Worm (Caenorhabditis elegans): Measurements from ENCODE around the gene Y57G11C.28.
"Not testable (repeated sequence)": the region's sequence is repeated elsewhere in the genome, so short reads cannot be mapped to it uniquely, and the experiment has no call there.

The Y57G11C.28 gene

ce11 chrIV:14929421-14929820, at the start of gene Y57G11C.28:
Y57G11C.28 (plus strand) TSS chrIV:14929721.
- no peak for TF ChIP-seq W03F9.2 (tag; optimal IDR thresholded peaks at IDR 0.05)
- no peak for TF ChIP-seq dao-5 (tag; optimal IDR thresholded peaks at IDR 0.05)
- no peak for TF ChIP-seq him-1 (tag; optimal IDR thresholded peaks at IDR 0.05)

DNA sequence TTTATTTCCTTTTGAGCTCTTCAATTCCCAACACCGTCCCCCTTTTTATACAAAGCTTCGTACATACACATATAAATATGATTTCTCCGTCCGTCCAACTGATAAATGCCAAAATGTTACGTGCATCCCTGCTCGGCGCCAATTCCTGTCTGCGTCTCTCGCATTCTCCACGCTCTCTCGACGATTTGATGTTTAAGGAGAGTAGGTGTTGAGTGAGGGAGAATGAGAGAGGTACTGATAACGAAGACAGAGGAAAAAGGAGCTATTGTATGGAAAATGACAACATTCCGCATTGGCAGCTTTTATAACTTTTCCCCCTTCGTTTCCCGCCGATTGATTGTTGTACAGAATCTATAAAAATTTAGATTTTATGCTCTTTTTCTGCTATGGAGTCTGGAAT, 45.7 kb upstream of the Y57G11C.28 start:
- no peak for TF ChIP-seq dao-5 (tag; optimal IDR thresholded peaks at IDR 0.05)
- TF ChIP-seq W03F9.2 (tag; optimal IDR thresholded peaks at IDR 0.05) = no peak
- no peak for TF ChIP-seq him-1 (tag; optimal IDR thresholded peaks at IDR 0.05)

ce11 chrIV:14885584-14885983, 43.9 kb upstream of the Y57G11C.28 start:
- TF ChIP-seq him-1 (tag; optimal IDR thresholded peaks at IDR 0.05) (no peak), dao-5 (tag; optimal IDR thresholded peaks at IDR 0.05) (no peak), W03F9.2 (tag; optimal IDR thresholded peaks at IDR 0.05) (no peak)

- TF ChIP-seq W03F9.2 (tag; optimal IDR thresholded peaks at IDR 0.05) (no peak), dao-5 (tag; optimal IDR thresholded peaks at IDR 0.05) (no peak), him-1 (tag; optimal IDR thresholded peaks at IDR 0.05) (no peak)
These were observed 40.4 kb upstream of the Y57G11C.28 start for ce11 chrIV:14888889-14889664.

ce11 chrIV:14890914-14891313, 38.6 kb upstream of the Y57G11C.28 start:
- no peak for TF ChIP-seq W03F9.2 (tag; optimal IDR thresholded peaks at IDR 0.05)
- no peak for TF ChIP-seq him-1 (tag; optimal IDR thresholded peaks at IDR 0.05)
- TF ChIP-seq dao-5 (tag; optimal IDR thresholded peaks at IDR 0.05) = no peak

DNA sequence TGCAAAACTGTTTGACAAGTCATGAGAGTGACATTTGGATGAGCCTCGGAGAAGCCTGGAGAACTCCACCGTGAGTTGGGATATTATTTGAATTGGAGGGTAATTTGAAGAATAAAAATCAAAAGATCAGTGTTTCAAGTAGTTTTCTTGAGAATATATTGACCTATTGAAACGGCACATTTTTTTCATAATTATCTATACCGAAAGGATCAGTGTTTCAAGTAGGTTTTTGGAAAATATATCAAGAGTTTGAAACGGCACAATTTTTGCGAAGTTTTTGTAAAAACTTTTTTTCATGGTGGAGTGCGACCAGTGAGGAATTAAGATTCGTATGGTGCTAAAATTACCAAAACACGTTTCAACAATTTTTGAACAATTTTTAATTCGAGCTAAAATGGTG, 37.5 kb upstream of the Y57G11C.28 start:
- TF ChIP-seq dao-5 (tag; optimal IDR thresholded peaks at IDR 0.05) = no peak
- no peak for TF ChIP-seq W03F9.2 (tag; optimal IDR thresholded peaks at IDR 0.05)
- TF ChIP-seq him-1 (tag; optimal IDR thresholded peaks at IDR 0.05) = no peak

ce11 chrIV:14894339-14894738, 35.2 kb upstream of the Y57G11C.28 start:
- no peak for TF ChIP-seq him-1 (tag; optimal IDR thresholded peaks at IDR 0.05)

- no peak for TF ChIP-seq dao-5 (tag; optimal IDR thresholded peaks at IDR 0.05)
- no peak for TF ChIP-seq him-1 (tag; optimal IDR thresholded peaks at IDR 0.05)
- no peak for TF ChIP-seq W03F9.2 (tag; optimal IDR thresholded peaks at IDR 0.05)
These were observed 26.3 kb upstream of the Y57G11C.28 start for ce11 chrIV:14903188-14903587.

DNA sequence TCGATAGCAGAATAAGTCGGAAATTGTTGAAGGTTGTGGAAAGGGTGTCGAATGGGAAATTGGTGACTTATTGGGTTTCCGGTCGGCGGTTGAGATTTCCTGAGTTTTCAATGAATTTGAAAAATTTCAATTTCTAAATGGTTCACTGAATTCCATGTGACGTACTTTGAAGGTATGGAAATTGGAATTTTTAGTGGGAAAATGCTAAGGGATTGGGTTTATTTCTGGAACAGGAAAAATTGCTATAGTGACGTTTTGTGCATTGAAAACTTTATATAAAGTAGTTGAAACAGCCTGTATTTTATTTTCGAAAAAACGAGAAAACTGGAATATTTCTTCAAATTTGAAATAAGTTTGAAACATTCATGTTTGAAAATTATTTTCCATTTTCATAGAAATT, 19.9 kb upstream of the Y57G11C.28 start, which contains the start of gene pnc-2:
pnc-2 (minus strand) TSS at position 101 of the 400 bp plus-strand sequence.
- TF ChIP-seq him-1 (tag; optimal IDR thresholded peaks at IDR 0.05) (no peak), dao-5 (tag; optimal IDR thresholded peaks at IDR 0.05) (no peak), W03F9.2 (tag; optimal IDR thresholded peaks at IDR 0.05) (no peak)

DNA sequence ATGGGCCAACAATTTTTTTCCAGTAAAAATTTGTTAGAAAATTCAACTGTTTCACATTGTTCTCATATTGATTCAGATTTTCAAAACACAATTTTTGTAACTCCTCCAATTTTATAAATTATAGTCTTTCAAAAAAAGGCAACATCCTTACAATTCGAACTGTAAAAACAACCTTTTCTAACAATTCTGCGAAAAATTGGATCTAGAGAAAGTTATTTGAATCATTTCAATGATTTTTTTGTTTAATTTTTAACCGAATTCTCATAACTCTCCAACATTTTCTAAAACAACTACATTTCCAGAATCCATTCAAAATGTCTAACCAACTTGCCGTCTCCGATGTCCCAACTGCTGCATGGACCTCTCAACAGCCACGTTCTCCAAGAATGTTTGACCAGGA, 10.2 kb upstream of the Y57G11C.28 start, which contains the start of gene ccch-5:
ccch-5 (plus strand) TSS at position 301 of the 400 bp plus-strand sequence.
- no peak for TF ChIP-seq dao-5 (tag; optimal IDR thresholded peaks at IDR 0.05)
- TF ChIP-seq W03F9.2 (tag; optimal IDR thresholded peaks at IDR 0.05) = no peak
- TF ChIP-seq him-1 (tag; optimal IDR thresholded peaks at IDR 0.05) = no peak

- TF ChIP-seq W03F9.2 (tag; optimal IDR thresholded peaks at IDR 0.05) (no peak), dao-5 (tag; optimal IDR thresholded peaks at IDR 0.05) (no peak), him-1 (tag; optimal IDR thresholded peaks at IDR 0.05) (no peak)
These were observed 3.1 kb downstream of the Y57G11C.28 start, which contains the start of gene Y57G11C.1131 for ce11 chrIV:14932640-14933039. Y57G11C.1131 (plus strand) TSS chrIV:14932972.

- TF ChIP-seq W03F9.2 (tag; optimal IDR thresholded peaks at IDR 0.05) (no peak), him-1 (tag; optimal IDR thresholded peaks at IDR 0.05) (no peak), dao-5 (tag; optimal IDR thresholded peaks at IDR 0.05) (no peak)
These were observed 7.5 kb downstream of the Y57G11C.28 start, which contains the start of gene Y57G11C.1144 for ce11 chrIV:14937017-14937416. Y57G11C.1144 (plus strand) TSS chrIV:14937317.

DNA sequence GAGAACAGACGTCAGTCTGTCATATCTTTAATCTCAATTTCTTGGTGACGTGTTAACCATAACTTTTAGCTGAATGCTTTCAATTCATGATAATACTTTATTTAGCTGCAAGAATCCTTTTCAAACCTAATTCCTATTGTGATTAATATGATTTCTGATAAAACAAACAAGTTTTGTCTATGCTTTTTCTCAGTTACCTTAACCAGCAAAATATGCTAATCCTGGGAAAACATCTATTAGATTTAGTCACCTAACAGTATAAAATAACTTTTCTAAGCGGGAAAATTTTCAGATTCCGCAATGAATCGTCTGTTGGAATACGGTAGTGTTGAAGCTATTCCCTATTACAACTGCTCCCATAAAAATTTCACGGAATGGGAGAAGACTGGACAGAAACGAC, 9.1 kb downstream of the Y57G11C.28 start, which contains the start of gene Y57G11C.30:
Y57G11C.30 (plus strand) TSS at position 301 of the 400 bp plus-strand sequence.
- not testable (repeated sequence) for TF ChIP-seq him-1, dao-5, W03F9.2 (tag; optimal IDR thresholded peaks at IDR 0.05)

DNA sequence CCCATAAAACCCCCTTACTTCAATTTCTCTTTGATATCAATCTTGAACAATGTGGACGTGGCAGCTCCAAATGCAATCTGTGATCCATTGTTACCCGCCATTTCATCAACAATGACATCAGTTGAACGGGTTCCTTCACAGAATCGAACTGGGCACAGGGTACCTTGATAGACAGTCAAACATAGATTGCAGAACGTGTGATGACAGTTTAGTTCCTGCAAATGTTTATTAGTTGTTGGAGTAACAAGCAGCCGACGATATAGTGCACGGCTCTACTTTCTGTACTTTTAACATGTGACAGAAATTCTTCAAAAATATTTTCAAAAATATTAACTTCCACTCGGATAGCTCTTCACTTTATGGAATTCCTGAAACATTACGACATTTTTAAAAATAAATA, 14.7 kb downstream of the Y57G11C.28 start, which contains the start of gene Y57G11C.48:
Y57G11C.48 (minus strand) TSS at position 101 of the 400 bp plus-strand sequence.
- TF ChIP-seq dao-5 (tag; optimal IDR thresholded peaks at IDR 0.05) (no peak), him-1 (tag; optimal IDR thresholded peaks at IDR 0.05) (no peak), W03F9.2 (tag; optimal IDR thresholded peaks at IDR 0.05) (no peak)

All from whole organism, L4/young adult.